Fruit fly (Drosophila melanogaster): Measurements from ENCODE around the gene CG13659.

- no peak for TF ChIP-seq CG8301 (tag; optimal IDR thresholded peaks at IDR 0.05)
- no peak for TF ChIP-seq CG10348 (GFP tag; IDR thresholded peaks at IDR 0.05)
- no peak for TF ChIP-seq CG17806 (tag; optimal IDR thresholded peaks at IDR 0.05)
These were observed 23.6 kb upstream of the CG13659 start, which contains the start of gene CG10513 for dm6 chr3R:25277112-25277511.
